Worm (Caenorhabditis elegans) whole organism, young adult: ENCODE results near the gene ugt-5.

Experiments
- B0261.1 ChIP-seq: sonication (generic microtip); optimal IDR thresholded peaks from 2 replicates; lab custom pipeline; 2016; ENCODE audit warnings: mild to moderate bottlenecking, missing genetic modification characterization, moderate library complexity, missing compliant biosample characterization
- F55B11.4 ChIP-seq: sonication (generic microtip); optimal IDR thresholded peaks from 2 replicates; lab custom pipeline; 2016; ENCODE audit warnings: missing compliant biosample characterization, missing genetic modification characterization, borderline replicate concordance; ENCODE audit not compliant: insufficient read depth
- T26A5.8 ChIP-seq: sonication (generic microtip); optimal IDR thresholded peaks from 2 replicates; lab custom pipeline; 2016; ENCODE audit warnings: missing genetic modification characterization, missing compliant biosample characterization
- Y67H2A.10 ChIP-seq: fragments of 200-800 bp; sonication (Bioruptor generic); conservative IDR thresholded peaks from 2 replicates; pipeline ENCODE4 v1.3.6; 2022; ENCODE audit warnings: missing genetic modification reagents, missing genetic modification characterization, missing compliant biosample characterization
- Y95B8A.8 ChIP-seq: fragments of 200-800 bp; sonication (Bioruptor generic); IDR thresholded peaks from 2 replicates; pipeline ENCODE4 v1.3.6; 2022; ENCODE audit warnings: missing genetic modification reagents, missing genetic modification characterization, missing compliant biosample characterization
- ZK185.1 ChIP-seq: sonication (generic microtip); optimal IDR thresholded peaks from 2 replicates; lab custom pipeline; 2016; ENCODE audit warnings: mild to moderate bottlenecking, missing genetic modification characterization, missing compliant biosample characterization; ENCODE audit not compliant: poor library complexity, severe bottlenecking
- attf-6 ChIP-seq: fragments of 200-800 bp; sonication (Bioruptor generic); IDR thresholded peaks from 2 replicates; pipeline ENCODE4 v1.3.6; 2022; ENCODE audit warnings: missing genetic modification reagents, missing genetic modification characterization, missing compliant biosample characterization
- cebp-2 ChIP-seq: fragments of 200-800 bp; sonication (Bioruptor generic); IDR thresholded peaks from 2 replicates; pipeline ENCODE4 v1.3.6; 2022; ENCODE audit warnings: missing genetic modification characterization, missing compliant biosample characterization
- hmg-1.2 ChIP-seq: fragments of 200-800 bp; sonication (Bioruptor generic); IDR thresholded peaks from 2 replicates; pipeline ENCODE4 v1.3.6; 2022; ENCODE audit warnings: missing genetic modification reagents, missing genetic modification characterization, missing compliant biosample characterization
- rcor-1 ChIP-seq: fragments of 200-800 bp; sonication (Bioruptor generic); IDR thresholded peaks from 2 replicates; pipeline ENCODE4 v1.3.6; 2022; ENCODE audit warnings: missing genetic modification reagents, missing genetic modification characterization, missing compliant biosample characterization
- snpc-3.4 ChIP-seq: sonication (generic microtip); optimal IDR thresholded peaks from 2 replicates; lab custom pipeline; 2017; ENCODE audit warnings: missing genetic modification characterization, mild to moderate bottlenecking, missing compliant biosample characterization, antibody characterized with exemption, moderate library complexity, missing genotype, missing genetic modification reagents
- snpc-4 ChIP-seq, 5 experiments: fragments of 150-350 bp in 1 of 5; sonication (generic microtip) in 4 of 5; optimal IDR thresholded peaks; 2 replicates each; lab custom pipeline; 2014 to 2018; ENCODE audit warnings: missing genetic modification characterization in 5 of 5, missing biosample characterization in 3 of 5, antibody characterized with exemption in 2 of 5, mild to moderate bottlenecking in 2 of 5, missing compliant biosample characterization in 2 of 5, missing genotype in 2 of 5, moderate library complexity in 2 of 5, missing genetic modification reagents in 1 of 5
- somi-1 ChIP-seq: fragments of 200-800 bp; sonication (Bioruptor generic); optimal IDR thresholded peaks from 2 replicates; lab custom pipeline; 2018; ENCODE audit warnings: mild to moderate bottlenecking, missing genetic modification characterization, missing compliant biosample characterization

ce11 chrV:12800171-12800570 is 7.4 kb upstream of the ugt-5 start, which contains the start of gene ugt-3:
- TF ChIP-seq somi-1 (GFP tag; lab: Kevin White, UChicago), result no peak
- TF ChIP-seq attf-6, result no peak
- TF ChIP-seq rcor-1 (GFP tag; lab: Robert Waterston, UW), result no peak
- TF ChIP-seq snpc-3.4 (tag; lab: Kevin White, UChicago), result no peak
- TF ChIP-seq Y95B8A.8 (GFP tag; lab: Robert Waterston, UW), result no peak
- no peak for TF ChIP-seq T26A5.8 (tag; lab: Kevin White, UChicago)
- no peak for TF ChIP-seq snpc-4 (GFP tag; optimal IDR thresholded peaks at IDR 0.05; lab: Kevin White, UChicago)
- no peak for TF ChIP-seq snpc-4 (tag; optimal IDR thresholded peaks at IDR 0.05; lab: Kevin White, UChicago)
- no peak for TF ChIP-seq F55B11.4
- no peak for TF ChIP-seq cebp-2 (GFP tag; lab: Robert Waterston, UW)
- no peak for TF ChIP-seq hmg-1.2 (GFP tag; lab: Robert Waterston, UW)
- no peak for TF ChIP-seq B0261.1 (tag; lab: Kevin White, UChicago)
- TF ChIP-seq ZK185.1 (tag; lab: Kevin White, UChicago), result no peak
- TF ChIP-seq Y67H2A.10 (GFP tag; lab: Robert Waterston, UW), result no peak
